Comparison of ENCODE assay signal across 3 worm cellular contexts in genomic region chrX:3820666-3821065, ce11.
TF ChIP-seq lines count a peak whose summit lies in the region.

No protein-coding gene starts in this region.

TF ChIP-seq in whole organism, L2 larva, 48 proteins besides CTCF, POLR2A, EP300 and RAD21 (continued from another document):
- TF ChIP-seq sem-4 (tag; optimal IDR thresholded peaks at IDR 0.05; lab: Kevin White, UChicago) (no peak), ztf-11 (tag; optimal IDR thresholded peaks at IDR 0.05; lab: Kevin White, UChicago) (no peak), lin-11 (tag; optimal IDR thresholded peaks at IDR 0.05; lab: Kevin White, UChicago) (no peak), elt-1 (tag; optimal IDR thresholded peaks at IDR 0.05; lab: Kevin White, UChicago) (no peak), elt-3 (tag; optimal IDR thresholded peaks at IDR 0.05; lab: Kevin White, UChicago) (no peak)
TF ChIP-seq in whole organism, L2 larva: peak in this region for 4.

TF ChIP-seq in whole organism, L4 larva, 104 proteins besides CTCF, POLR2A, EP300 and RAD21 (continued from another document):
- TF ChIP-seq Y48G9A.11 (GFP tag; IDR thresholded peaks at IDR 0.05; lab: Robert Waterston, UW) (no peak), lin-13 (GFP tag; optimal IDR thresholded peaks at IDR 0.05; lab: Kevin White, UChicago) (no peak), daf-16 (GFP tag; optimal IDR thresholded peaks at IDR 0.05; lab: Kevin White, UChicago) (no peak), daf-16 (tag; optimal IDR thresholded peaks at IDR 0.05; lab: Kevin White, UChicago) (peak; percentile 74), nhr-237 (tag; optimal IDR thresholded peaks at IDR 0.05; lab: Kevin White, UChicago) (no peak), nhr-42 (GFP tag; IDR thresholded peaks at IDR 0.05; lab: Robert Waterston, UW) (no peak), mes-2 (tag; optimal IDR thresholded peaks at IDR 0.05; lab: Kevin White, UChicago; ENCODE audit: poor library complexity, severe bottlenecking) (peak; percentile 19), tra-1 (GFP tag; IDR thresholded peaks at IDR 0.05; lab: Robert Waterston, UW) (no peak), lin-1 (GFP tag; IDR thresholded peaks at IDR 0.05; lab: Robert Waterston, UW) (peak; percentile 33; the same call in 1 of the 2 replicates), ama-1 (optimal IDR thresholded peaks at IDR 0.05; lab: Kevin White, UChicago) (no peak), dpl-1 (GFP tag; optimal IDR thresholded peaks at IDR 0.05; lab: Kevin White, UChicago) (no peak), arid-1 (GFP tag; conservative IDR thresholded peaks at IDR 0.05; lab: Robert Waterston, UW) (no peak), lin-38 (GFP tag; IDR thresholded peaks at IDR 0.05; lab: Robert Waterston, UW) (no peak), nhr-28 (tag; optimal IDR thresholded peaks at IDR 0.05; lab: Kevin White, UChicago) (peak; percentile 66), daf-8 (GFP tag; IDR thresholded peaks at IDR 0.05; lab: Robert Waterston, UW) (no peak), fkh-10 (GFP tag; optimal IDR thresholded peaks at IDR 0.05; lab: Kevin White, UChicago) (no peak), nhr-41 (GFP tag; IDR thresholded peaks at IDR 0.05; lab: Robert Waterston, UW) (no peak), ceh-82 (tag; optimal IDR thresholded peaks at IDR 0.05; lab: Kevin White, UChicago) (no peak), nhr-6 (tag; optimal IDR thresholded peaks at IDR 0.05; lab: Kevin White, UChicago) (no peak)

TF ChIP-seq in whole organism, young adult, 124 proteins besides CTCF, POLR2A, EP300 and RAD21 (continued from another document):
- TF ChIP-seq akir-1 (GFP tag; optimal IDR thresholded peaks at IDR 0.05; lab: Kevin White, UChicago) (no peak), B0019.2 (GFP tag; conservative IDR thresholded peaks at IDR 0.05; lab: Robert Waterston, UW) (no peak), Y53G8AR.9 (GFP tag; conservative IDR thresholded peaks at IDR 0.05; lab: Robert Waterston, UW) (no peak), madf-10 (tag; optimal IDR thresholded peaks at IDR 0.05; lab: Kevin White, UChicago) (no peak), attf-3 (GFP tag; conservative IDR thresholded peaks at IDR 0.05; lab: Robert Waterston, UW) (no peak)
TF ChIP-seq in whole organism, young adult: peak in this region for 5.
